Worm (Caenorhabditis elegans) whole organism, late embryonic: Measurements from ENCODE around the gene acs-21.

ENCODE experiments used
- ceh-14 ChIP-seq: sonication (generic microtip); optimal IDR thresholded peaks from 2 replicates; lab custom pipeline; 2016; ENCODE audit warnings: missing genotype, missing genetic modification characterization, missing compliant biosample characterization
- ceh-22 ChIP-seq: sonication (generic microtip); optimal IDR thresholded peaks from 2 replicates; lab custom pipeline; 2017; ENCODE audit warnings: missing biosample characterization, missing genetic modification characterization
- ceh-30 ChIP-seq: fragments of 150-350 bp; optimal IDR thresholded peaks from 2 replicates; lab custom pipeline; 2014; ENCODE audit warnings: missing biosample characterization, missing genetic modification characterization
- fkh-10 ChIP-seq: fragments of 150-350 bp; optimal IDR thresholded peaks from 2 replicates; lab custom pipeline; 2014; ENCODE audit warnings: missing biosample characterization, missing genetic modification reagents, missing genetic modification characterization
- nfya-1 ChIP-seq: sonication (generic microtip); optimal IDR thresholded peaks from 2 replicates; lab custom pipeline; 2017; ENCODE audit warnings: missing genetic modification characterization, mild to moderate bottlenecking, missing compliant biosample characterization, antibody characterized with exemption, moderate library complexity
- pag-3 ChIP-seq: sonication (generic microtip); optimal IDR thresholded peaks from 2 replicates; lab custom pipeline; 2016; ENCODE audit warnings: missing compliant biosample characterization, missing genetic modification characterization, borderline replicate concordance
- pha-4 ChIP-seq: fragments of 150-350 bp; optimal IDR thresholded peaks from 2 replicates; lab custom pipeline; 2018; ENCODE audit warnings: missing biosample characterization, missing genetic modification reagents, missing genetic modification characterization
- syd-9 ChIP-seq: sonication (generic microtip); optimal IDR thresholded peaks from 2 replicates; lab custom pipeline; 2016; ENCODE audit warnings: mild to moderate bottlenecking, missing genetic modification characterization, moderate library complexity, missing compliant biosample characterization
- unc-55 ChIP-seq: sonication (generic microtip); optimal IDR thresholded peaks from 2 replicates; lab custom pipeline; 2017; ENCODE audit warnings: missing biosample characterization, missing genetic modification reagents, missing genetic modification characterization
- unc-86 ChIP-seq: sonication (generic microtip); optimal IDR thresholded peaks from 2 replicates; lab custom pipeline; 2016; ENCODE audit warnings: missing genetic modification characterization, missing compliant biosample characterization

ce11 chrV:3039282-3039681 lies 49.6 kb upstream of the acs-21 start, which contains the start of gene chpf-2:
- no peak for TF ChIP-seq unc-55 (GFP tag; lab: Kevin White, UChicago)
- TF ChIP-seq ceh-14 (tag; lab: Kevin White, UChicago), result no peak
- TF ChIP-seq unc-86 (tag; lab: Kevin White, UChicago), result no peak
- no peak for TF ChIP-seq fkh-10 (GFP tag; lab: Kevin White, UChicago)
- no peak for TF ChIP-seq ceh-30 (tag; lab: Kevin White, UChicago)
- TF ChIP-seq pha-4, result no peak
- TF ChIP-seq nfya-1 (tag; lab: Kevin White, UChicago), result no peak
- no peak for TF ChIP-seq ceh-22 (tag; lab: Kevin White, UChicago)
- TF ChIP-seq pag-3 (tag; lab: Kevin White, UChicago), result no peak
- TF ChIP-seq syd-9 (tag; lab: Kevin White, UChicago), result no peak
